Fruit fly (Drosophila melanogaster): ENCODE results near the gene wupA.
A peak's percentile ranks its signal among the peaks of the same experiment; 100 is the strongest.

wupA gene

dm6 chrX:18114770-18115169 is 2.0 kb downstream of the wupA start:
- TF ChIP-seq CG17801 (GFP tag; optimal IDR thresholded peaks at IDR 0.05; ENCODE audit: partially characterized antibody) = no peak

dm6 chrX:18108676-18109075 is 8.0 kb downstream of the wupA start:
- TF ChIP-seq CG17801 (GFP tag; optimal IDR thresholded peaks at IDR 0.05; ENCODE audit: partially characterized antibody) = no peak

- no peak for TF ChIP-seq CG17801 (GFP tag; optimal IDR thresholded peaks at IDR 0.05; ENCODE audit: partially characterized antibody)
These were observed 10.0 kb downstream of the wupA start for dm6 chrX:18106686-18107085.

dm6 chrX:18103353-18103752 is 13.4 kb downstream of the wupA start, which contains the start of gene CG7135:
Gene CG7135, plus strand, starts transcription at chrX:18103653.
- TF ChIP-seq CG17801 (GFP tag; optimal IDR thresholded peaks at IDR 0.05; ENCODE audit: partially characterized antibody) = no peak

- TF ChIP-seq CG17801 (GFP tag; optimal IDR thresholded peaks at IDR 0.05; ENCODE audit: partially characterized antibody) = no peak
These were observed 14.9 kb downstream of the wupA start, which contains the start of gene Taf8 for dm6 chrX:18101778-18102177. Gene Taf8, plus strand, starts transcription at chrX:18101970.

dm6 chrX:18101098-18101711 is 15.5 kb downstream of the wupA start, which contains the start of gene Mvb12:
Gene Mvb12, minus strand, starts transcription at chrX:18101314.
- TF ChIP-seq CG17801 (GFP tag; optimal IDR thresholded peaks at IDR 0.05; ENCODE audit: partially characterized antibody) = no peak

dm6 chrX:18100146-18100669 is 16.5 kb downstream of the wupA start:
- TF ChIP-seq CG17801 (GFP tag; optimal IDR thresholded peaks at IDR 0.05; ENCODE audit: partially characterized antibody) = no peak

- no peak for TF ChIP-seq CG17801 (GFP tag; optimal IDR thresholded peaks at IDR 0.05; ENCODE audit: partially characterized antibody)
These were observed 21.9 kb downstream of the wupA start for dm6 chrX:18094747-18095352.

dm6 chrX:18094130-18094529 is 22.6 kb downstream of the wupA start:
- no peak for TF ChIP-seq CG17801 (GFP tag; optimal IDR thresholded peaks at IDR 0.05; ENCODE audit: partially characterized antibody)

dm6 chrX:18092810-18093222 is 23.9 kb downstream of the wupA start, which contains the start of gene RhoGAP16F:
Gene RhoGAP16F, plus strand, starts transcription at chrX:18093145.
- peak; percentile 88 for TF ChIP-seq CG17801 (GFP tag; optimal IDR thresholded peaks at IDR 0.05; ENCODE audit: partially characterized antibody)

- TF ChIP-seq CG17801 (GFP tag; optimal IDR thresholded peaks at IDR 0.05; ENCODE audit: partially characterized antibody) = no peak
These were observed 24.6 kb downstream of the wupA start for dm6 chrX:18092126-18092525.

dm6 chrX:18091159-18091676 is 25.5 kb downstream of the wupA start, which contains the start of gene scu:
Gene scu, plus strand, starts transcription at chrX:18091259.
- TF ChIP-seq CG17801 (GFP tag; optimal IDR thresholded peaks at IDR 0.05; ENCODE audit: partially characterized antibody) = peak; percentile 80

dm6 chrX:18090333-18090732 is 26.4 kb downstream of the wupA start, which contains the start of gene Swt1:
Gene Swt1, minus strand, starts transcription at chrX:18090509.
- peak; percentile 34 for TF ChIP-seq CG17801 (GFP tag; optimal IDR thresholded peaks at IDR 0.05; ENCODE audit: partially characterized antibody)

- TF ChIP-seq CG17801 (GFP tag; optimal IDR thresholded peaks at IDR 0.05; ENCODE audit: partially characterized antibody) = no peak
These were observed 28.3 kb downstream of the wupA start, which contains the start of gene CG7536 for dm6 chrX:18088432-18088831. Gene CG7536, minus strand, starts transcription at chrX:18088532.

- peak; percentile 76 for TF ChIP-seq CG17801 (GFP tag; optimal IDR thresholded peaks at IDR 0.05; ENCODE audit: partially characterized antibody)
These were observed 31.3 kb downstream of the wupA start, which contains the start of gene Ada3 for dm6 chrX:18085470-18085797. Gene Ada3, plus strand, starts transcription at chrX:18085761.
